Fruit fly (Drosophila melanogaster) whole organism, wandering third instar larva: ENCODE measurements around the gene CG32939.

Experiments
- CG9705 ChIP-seq: fragments of 200-800 bp; sonication (Bioruptor generic); optimal IDR thresholded peaks from 2 replicates; lab custom pipeline; 2018; ENCODE audit warnings: missing biosample characterization, mild to moderate bottlenecking, missing genetic modification characterization
- CrebA ChIP-seq: fragments of 200-800 bp; sonication (Bioruptor generic); optimal IDR thresholded peaks from 2 replicates; lab custom pipeline; 2016; ENCODE audit warnings: missing biosample characterization, mild to moderate bottlenecking, missing genetic modification characterization, borderline replicate concordance
- Dfd ChIP-seq: fragments of >200 bp; optimal IDR thresholded peaks from 2 replicates; lab custom pipeline; 2017; ENCODE audit warnings: missing biosample characterization, missing genetic modification characterization
- GATAd ChIP-seq: sonication (Bioruptor generic); optimal IDR thresholded peaks from 2 replicates; lab custom pipeline; 2016; ENCODE audit warnings: missing biosample characterization, missing genetic modification characterization
- Hr83 ChIP-seq: fragments of 200-300 bp; sonication (Bioruptor generic); optimal IDR thresholded peaks from 2 replicates; lab custom pipeline; 2016; ENCODE audit warnings: missing biosample characterization, mild to moderate bottlenecking, missing genetic modification characterization, moderate library complexity; ENCODE audit not compliant: poor library complexity, severe bottlenecking
- OdsH ChIP-seq: fragments of 200-800 bp; sonication (Bioruptor generic); optimal IDR thresholded peaks from 2 replicates; lab custom pipeline; 2016; ENCODE audit warnings: missing biosample characterization, mild to moderate bottlenecking, missing genetic modification characterization
- Sp1 ChIP-seq: fragments of 200-800 bp; sonication (Bioruptor generic); optimal IDR thresholded peaks from 3 replicates; lab custom pipeline; 2019; ENCODE audit warnings: missing biosample characterization, mild to moderate bottlenecking, missing genetic modification characterization, moderate library complexity
- dmrt93B ChIP-seq: fragments of 200-800 bp; sonication (Bioruptor generic); optimal IDR thresholded peaks from 2 replicates; lab custom pipeline; 2018; ENCODE audit warnings: missing biosample characterization, mild to moderate bottlenecking, missing genetic modification characterization
- lola ChIP-seq: fragments of >200 bp; optimal IDR thresholded peaks from 2 replicates; lab custom pipeline; 2017; ENCODE audit warnings: missing biosample characterization, missing genetic modification characterization
- pan ChIP-seq: fragments of >200 bp; optimal IDR thresholded peaks from 2 replicates; lab custom pipeline; 2017
- psq ChIP-seq: fragments of 200-800 bp; sonication (Bioruptor generic); optimal IDR thresholded peaks from 3 replicates; lab custom pipeline; 2017; ENCODE audit warnings: missing biosample characterization, mild to moderate bottlenecking, missing genetic modification characterization, moderate library complexity
- sage ChIP-seq: fragments of 200-800 bp; sonication (Bioruptor generic); optimal IDR thresholded peaks from 2 replicates; lab custom pipeline; 2016; ENCODE audit warnings: missing biosample characterization, mild to moderate bottlenecking, missing genetic modification characterization
- tai ChIP-seq: sonication (Bioruptor generic); optimal IDR thresholded peaks from 2 replicates; lab custom pipeline; 2016; ENCODE audit warnings: missing biosample characterization, missing genetic modification characterization
- woc ChIP-seq: sonication (Bioruptor generic); optimal IDR thresholded peaks from 2 replicates; lab custom pipeline; 2016; ENCODE audit warnings: missing biosample characterization, mild to moderate bottlenecking, missing genetic modification characterization

dm6 chr3R:9644620-9645019, 48.3 kb upstream of the CG32939 start:
- TF ChIP-seq Dfd (GFP tag; lab: Kevin White, UChicago) (no peak), sage (GFP tag; lab: Kevin White, UChicago) (no peak), psq (no peak), OdsH (no peak), tai (GFP tag; lab: Kevin White, UChicago) (no peak), pan (lab: Kevin White, UChicago) (no peak), GATAd (GFP tag; lab: Kevin White, UChicago) (no peak), dmrt93B (no peak), lola (GFP tag; lab: Kevin White, UChicago) (no peak), CG9705 (GFP tag; lab: Kevin White, UChicago) (no peak), Sp1 (GFP tag; lab: Kevin White, UChicago) (no peak), CrebA (GFP tag; lab: Kevin White, UChicago) (no peak), woc (GFP tag; lab: Kevin White, UChicago) (no peak), Hr83 (GFP tag; lab: Kevin White, UChicago) (no peak)
